Fruit fly (Drosophila melanogaster) whole organism, embryonic: Measurements from ENCODE around the gene CG33288.
A peak's percentile ranks its signal among the peaks of the same experiment; 100 is the strongest.

ENCODE experiments used
- CG11093 ChIP-seq: fragments of 200-800 bp; sonication (Bioruptor generic); IDR thresholded peaks from 3 replicates; pipeline ENCODE4 v1.3.6; 2022; ENCODE audit warnings: missing biosample characterization, missing genetic modification characterization
- CG12942 ChIP-seq: fragments of 200-800 bp; sonication (Bioruptor generic); optimal IDR thresholded peaks from 3 replicates; lab custom pipeline; 2016; ENCODE audit warnings: missing biosample characterization, missing genetic modification characterization
- CG4617 ChIP-seq: fragments of 200-800 bp; sonication (Bioruptor generic); optimal IDR thresholded peaks from 3 replicates; lab custom pipeline; 2016; ENCODE audit warnings: missing biosample characterization, missing genetic modification characterization, borderline replicate concordance
- mld ChIP-seq: fragments of 200-800 bp; sonication (Bioruptor generic); IDR thresholded peaks from 3 replicates; pipeline ENCODE4 v1.3.6; 2022; ENCODE audit warnings: missing biosample characterization, missing genetic modification characterization; ENCODE audit not compliant: partially characterized antibody
- psq ChIP-seq: fragments of 200-800 bp; sonication (Bioruptor generic); optimal IDR thresholded peaks from 2 replicates; lab custom pipeline; 2017; ENCODE audit warnings: missing biosample characterization, missing genetic modification characterization
- slou ChIP-seq: fragments of 200-800 bp; sonication (Bioruptor generic); optimal IDR thresholded peaks from 3 replicates; lab custom pipeline; 2016; ENCODE audit warnings: missing biosample characterization, missing genetic modification characterization
- vnd ChIP-seq: fragments of 200-800 bp; sonication (Bioruptor generic); IDR thresholded peaks from 3 replicates; pipeline ENCODE4 v1.3.6; 2022; ENCODE audit warnings: missing biosample characterization, missing genetic modification characterization; ENCODE audit not compliant: partially characterized antibody
- yki ChIP-seq: fragments of >200 bp; optimal IDR thresholded peaks from 3 replicates; lab custom pipeline; 2018

dm6 chr3L:21445704-21446103 lies 18.1 kb downstream of the CG33288 start, which contains the start of gene Syx7:
- TF ChIP-seq mld (GFP tag; lab: Robert Waterston, UW) (no peak), vnd (GFP tag; lab: Robert Waterston, UW) (no peak), yki (lab: Kevin White, UChicago) (no peak), CG4617 (GFP tag; lab: Kevin White, UChicago) (peak; percentile 96), CG11093 (GFP tag; lab: Robert Waterston, UW) (no peak), CG12942 (GFP tag; lab: Kevin White, UChicago) (no peak), psq (GFP tag; lab: Kevin White, UChicago) (no peak), slou (no peak)
